Fruit fly (Drosophila melanogaster) whole organism, embryonic: Measurements from ENCODE around the gene Cad74A.

ENCODE experiments used
- Awh ChIP-seq: fragments of 200-800 bp; sonication (Bioruptor generic); IDR thresholded peaks from 2 replicates; pipeline ENCODE4, ENCODE4 v1.3.6; 2022; ENCODE audit warnings: missing biosample characterization, missing genetic modification characterization
- Bteb2 ChIP-seq: fragments of 200-800 bp; sonication (Bioruptor generic); optimal IDR thresholded peaks from 2 replicates; lab custom pipeline; 2016; ENCODE audit warnings: missing biosample characterization, missing genetic modification characterization
- CG10209 ChIP-seq: fragments of 200-800 bp; sonication (Bioruptor generic); optimal IDR thresholded peaks from 3 replicates; lab custom pipeline; 2017; ENCODE audit warnings: missing biosample characterization, mild to moderate bottlenecking, missing genetic modification characterization, missing genetic modification reagents
- CG10321 ChIP-seq: fragments of 200-800 bp; sonication (Bioruptor generic); IDR thresholded peaks from 2 replicates; pipeline ENCODE4 v1.3.6; 2022; ENCODE audit warnings: missing biosample characterization, missing genetic modification characterization
- CG13424 ChIP-seq: fragments of 200-800 bp; sonication (Bioruptor generic); optimal IDR thresholded peaks from 2 replicates; lab custom pipeline; 2019; ENCODE audit warnings: missing biosample characterization, mild to moderate bottlenecking, missing genetic modification characterization, moderate library complexity
- CG14441 ChIP-seq: fragments of 200-800 bp; sonication (Bioruptor generic); IDR thresholded peaks from 2 replicates; pipeline ENCODE4 v1.3.6; 2022; ENCODE audit warnings: missing biosample characterization, missing genetic modification characterization
- CG1529 ChIP-seq: fragments of 200-800 bp; sonication (Bioruptor generic); optimal IDR thresholded peaks from 3 replicates; lab custom pipeline; 2018; ENCODE audit warnings: missing biosample characterization, missing genetic modification characterization
- CG17829 ChIP-seq: fragments of 200-800 bp; optimal IDR thresholded peaks from 2 replicates; lab custom pipeline; 2019; ENCODE audit warnings: missing biosample characterization, mild to moderate bottlenecking, missing genetic modification characterization, moderate library complexity
- CG1792 ChIP-seq: fragments of 200-800 bp; sonication (Bioruptor generic); optimal IDR thresholded peaks from 2 replicates; lab custom pipeline; 2016; ENCODE audit warnings: missing biosample characterization, missing genetic modification characterization
- CG18476 ChIP-seq: fragments of 200-800 bp; sonication (Bioruptor generic); optimal IDR thresholded peaks from 2 replicates; lab custom pipeline; 2016; ENCODE audit warnings: missing biosample characterization, mild to moderate bottlenecking, missing genetic modification characterization
- CG2202 ChIP-seq: fragments of 200-800 bp; sonication (Bioruptor generic); optimal IDR thresholded peaks from 2 replicates; lab custom pipeline; 2018; ENCODE audit warnings: missing biosample characterization, mild to moderate bottlenecking, missing genetic modification characterization
- CG2712 ChIP-seq: fragments of 200-800 bp; optimal IDR thresholded peaks from 3 replicates; lab custom pipeline; 2019; ENCODE audit warnings: missing biosample characterization, mild to moderate bottlenecking, missing genetic modification characterization, moderate library complexity
- CG30431 ChIP-seq: fragments of 200-800 bp; sonication (Bioruptor generic); optimal IDR thresholded peaks from 2 replicates; lab custom pipeline; 2017; ENCODE audit warnings: missing biosample characterization, missing genetic modification characterization
- CG32532 ChIP-seq: fragments of 200-800 bp; sonication (Bioruptor generic); IDR thresholded peaks from 2 replicates; pipeline ENCODE4 v1.3.6; 2022; ENCODE audit warnings: missing biosample characterization, missing genetic modification characterization
- CG33213 ChIP-seq: fragments of 200-800 bp; sonication (Bioruptor generic); optimal IDR thresholded peaks from 3 replicates; lab custom pipeline; 2016; ENCODE audit warnings: missing biosample characterization, missing genetic modification characterization
- CG4707 ChIP-seq: fragments of 200-800 bp; sonication (Bioruptor generic); optimal IDR thresholded peaks from 2 replicates; lab custom pipeline; 2018; ENCODE audit warnings: missing biosample characterization, mild to moderate bottlenecking, missing genetic modification characterization, moderate library complexity
- CG6791 ChIP-seq: fragments of 200-800 bp; sonication (Bioruptor generic); IDR thresholded peaks from 3 replicates; pipeline ENCODE4 v1.3.6; 2022; ENCODE audit warnings: missing biosample characterization, missing genetic modification characterization; ENCODE audit not compliant: partially characterized antibody
- CG7963 ChIP-seq: fragments of 200-800 bp; sonication (Bioruptor generic); IDR thresholded peaks from 3 replicates; pipeline ENCODE4 v1.3.6; 2022; ENCODE audit warnings: missing biosample characterization, missing genetic modification characterization; ENCODE audit not compliant: partially characterized antibody
- CG9727 ChIP-seq: fragments of 200-800 bp; sonication (Bioruptor generic); optimal IDR thresholded peaks from 3 replicates; lab custom pipeline; 2017; ENCODE audit warnings: missing biosample characterization, mild to moderate bottlenecking, missing genetic modification characterization
- CG9876 ChIP-seq: fragments of 200-800 bp; sonication (Bioruptor generic); optimal IDR thresholded peaks from 2 replicates; lab custom pipeline; 2016; ENCODE audit warnings: missing biosample characterization, missing genetic modification characterization
- CG9932 ChIP-seq: fragments of 200-800 bp; sonication (Bioruptor generic); IDR thresholded peaks from 2 replicates; pipeline ENCODE4 v1.3.6; 2022; ENCODE audit warnings: missing biosample characterization, missing genetic modification characterization
- Dbx ChIP-seq: fragments of 200-800 bp; sonication (Bioruptor generic); IDR thresholded peaks from 3 replicates; pipeline ENCODE4 v1.3.6; 2022; ENCODE audit warnings: missing biosample characterization, missing genetic modification characterization
- E2f2 ChIP-seq: fragments of 200-800 bp; sonication (Bioruptor generic); IDR thresholded peaks from 2 replicates; pipeline ENCODE4 v1.3.6; 2022; ENCODE audit warnings: missing biosample characterization, missing genetic modification characterization
- H15 ChIP-seq: fragments of 200-800 bp; sonication (Bioruptor generic); IDR thresholded peaks from 3 replicates; pipeline ENCODE4 v1.3.6; 2022; ENCODE audit warnings: missing biosample characterization, missing genetic modification characterization
- HLH54F ChIP-seq: fragments of 200-800 bp; sonication (Bioruptor generic); optimal IDR thresholded peaks from 3 replicates; lab custom pipeline; 2016; ENCODE audit warnings: missing biosample characterization, missing genetic modification characterization
- HLHmδ ChIP-seq: fragments of 200-800 bp; sonication (Bioruptor generic); optimal IDR thresholded peaks from 2 replicates; lab custom pipeline; 2018; ENCODE audit warnings: missing biosample characterization, mild to moderate bottlenecking, missing genetic modification characterization, moderate library complexity
- HmgZ ChIP-seq: fragments of 200-800 bp; sonication (Bioruptor generic); optimal IDR thresholded peaks from 2 replicates; lab custom pipeline; 2018; ENCODE audit warnings: missing biosample characterization, mild to moderate bottlenecking, missing genetic modification characterization
- Oli ChIP-seq: fragments of 200-800 bp; sonication (Bioruptor generic); optimal IDR thresholded peaks from 2 replicates; lab custom pipeline; 2018; ENCODE audit warnings: missing biosample characterization, mild to moderate bottlenecking, missing genetic modification characterization, moderate library complexity
- Optix ChIP-seq: fragments of 200-800 bp; sonication (Bioruptor generic); IDR thresholded peaks from 3 replicates; pipeline ENCODE4 v1.3.6; 2022; ENCODE audit warnings: missing biosample characterization, missing genetic modification characterization
- ash1 ChIP-seq: fragments of 200-800 bp; sonication (Bioruptor generic); optimal IDR thresholded peaks from 2 replicates; lab custom pipeline; 2018; ENCODE audit warnings: missing biosample characterization, mild to moderate bottlenecking, missing genetic modification characterization
- cas ChIP-seq: fragments of 200-800 bp; sonication (Bioruptor generic); IDR thresholded peaks from 2 replicates; pipeline ENCODE4 v1.3.6; 2022; ENCODE audit warnings: missing biosample characterization, missing genetic modification characterization
- crol ChIP-seq: fragments of 200-800 bp; sonication (Bioruptor generic); IDR thresholded peaks from 2 replicates; pipeline ENCODE4 v1.3.6; 2022; ENCODE audit warnings: missing biosample characterization, missing genetic modification characterization
- fru ChIP-seq: fragments of >200 bp; optimal IDR thresholded peaks from 2 replicates; lab custom pipeline; 2017
- gcm ChIP-seq: fragments of 200-800 bp; sonication (Bioruptor generic); optimal IDR thresholded peaks from 2 replicates; lab custom pipeline; 2019; ENCODE audit warnings: missing biosample characterization, mild to moderate bottlenecking, missing genetic modification characterization, moderate library complexity
- gem ChIP-seq: fragments of 200-800 bp; sonication (Bioruptor generic); optimal IDR thresholded peaks from 2 replicates; lab custom pipeline; 2019; ENCODE audit warnings: missing biosample characterization, mild to moderate bottlenecking, missing genetic modification characterization, moderate library complexity
- h ChIP-seq: fragments of >200 bp; optimal IDR thresholded peaks from 2 replicates; lab custom pipeline; 2017
- jumu ChIP-seq: fragments of 200-800 bp; sonication (Bioruptor generic); optimal IDR thresholded peaks from 3 replicates; lab custom pipeline; 2016; ENCODE audit warnings: missing biosample characterization, missing genetic modification characterization
- ken ChIP-seq: fragments of 200-800 bp; sonication (Bioruptor generic); IDR thresholded peaks from 3 replicates; pipeline ENCODE4 v1.3.6; 2022; ENCODE audit warnings: missing biosample characterization, missing genetic modification characterization
- knrl ChIP-seq: fragments of 200-800 bp; sonication (Bioruptor generic); IDR thresholded peaks from 3 replicates; pipeline ENCODE4 v1.3.6; 2022; ENCODE audit warnings: missing biosample characterization, missing genetic modification characterization; ENCODE audit not compliant: partially characterized antibody
- lbe ChIP-seq: fragments of 200-800 bp; sonication (Bioruptor generic); optimal IDR thresholded peaks from 2 replicates; lab custom pipeline; 2016; ENCODE audit warnings: missing biosample characterization, mild to moderate bottlenecking, missing genetic modification characterization
- mirr ChIP-seq: fragments of 200-800 bp; sonication (Bioruptor generic); optimal IDR thresholded peaks from 3 replicates; lab custom pipeline; 2018; ENCODE audit warnings: missing biosample characterization, mild to moderate bottlenecking, missing genetic modification characterization
- nerfin-2 ChIP-seq: fragments of 200-800 bp; sonication (Bioruptor generic); IDR thresholded peaks from 2 replicates; pipeline ENCODE4 v1.3.6; 2022; ENCODE audit warnings: missing biosample characterization, missing genetic modification characterization; ENCODE audit not compliant: partially characterized antibody
- nmo ChIP-seq: fragments of 200-800 bp; sonication (Bioruptor generic); optimal IDR thresholded peaks from 2 replicates; lab custom pipeline; 2018; ENCODE audit warnings: missing biosample characterization, mild to moderate bottlenecking, missing genetic modification characterization, moderate library complexity
- pfk ChIP-seq: fragments of 200-800 bp; sonication (Bioruptor generic); optimal IDR thresholded peaks from 2 replicates; lab custom pipeline; 2018; ENCODE audit warnings: missing biosample characterization, mild to moderate bottlenecking, missing genetic modification characterization, moderate library complexity
- pros ChIP-seq: fragments of 200-800 bp; sonication (Bioruptor generic); optimal IDR thresholded peaks from 3 replicates; lab custom pipeline; 2019; ENCODE audit warnings: missing biosample characterization, mild to moderate bottlenecking, missing genetic modification characterization, moderate library complexity
- scrt ChIP-seq: fragments of 200-800 bp; sonication (Bioruptor generic); optimal IDR thresholded peaks from 2 replicates; lab custom pipeline; 2018; ENCODE audit warnings: missing biosample characterization, mild to moderate bottlenecking, missing genetic modification characterization, moderate library complexity
- sim ChIP-seq: fragments of 200-800 bp; sonication (Bioruptor generic); IDR thresholded peaks from 2 replicates; pipeline ENCODE4 v1.3.6; 2022; ENCODE audit warnings: missing biosample characterization, missing genetic modification characterization
- sug ChIP-seq: fragments of 200-800 bp; optimal IDR thresholded peaks from 2 replicates; lab custom pipeline; 2019; ENCODE audit warnings: missing biosample characterization, mild to moderate bottlenecking, missing genetic modification characterization, moderate library complexity
- tgo ChIP-seq: fragments of 200-800 bp; sonication (Bioruptor generic); IDR thresholded peaks from 3 replicates; pipeline ENCODE4 v1.3.6; 2022; ENCODE audit warnings: missing biosample characterization, missing genetic modification characterization
- toy ChIP-seq: fragments of 200-800 bp; sonication (Bioruptor generic); IDR thresholded peaks from 2 replicates; pipeline ENCODE4 v1.3.6; 2022; ENCODE audit warnings: missing biosample characterization, missing genetic modification characterization
- vnd ChIP-seq: fragments of 200-800 bp; sonication (Bioruptor generic); IDR thresholded peaks from 3 replicates; pipeline ENCODE4 v1.3.6; 2022; ENCODE audit warnings: missing biosample characterization, missing genetic modification characterization; ENCODE audit not compliant: partially characterized antibody
- zen ChIP-seq: fragments of 200-800 bp; sonication (Bioruptor generic); optimal IDR thresholded peaks from 3 replicates; lab custom pipeline; 2018; ENCODE audit warnings: missing biosample characterization, mild to moderate bottlenecking, missing genetic modification characterization, moderate library complexity

The Cad74A gene

DNA sequence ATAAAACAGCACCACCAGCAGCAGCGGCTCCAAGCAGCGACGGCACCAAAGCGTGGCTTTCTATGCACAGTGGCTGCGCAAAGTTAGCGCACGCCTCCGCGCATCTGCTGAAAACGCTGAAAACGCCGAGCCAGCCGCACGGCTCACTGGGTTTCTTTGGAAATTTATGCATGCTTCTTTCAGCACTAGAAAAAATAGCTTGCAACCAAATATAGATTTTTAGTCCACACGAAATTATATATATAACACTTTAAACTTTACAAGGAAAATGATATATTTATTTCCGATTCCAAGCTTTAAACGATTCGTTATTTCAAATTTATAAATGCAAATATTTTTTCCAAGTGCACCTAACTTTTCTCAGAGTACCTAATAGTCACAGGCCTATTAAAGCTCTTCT is 25.3 kb upstream of the Cad74A start (continued):
- TF ChIP-seq Awh (GFP tag; lab: Robert Waterston, UW) (no peak), knrl (GFP tag; lab: Robert Waterston, UW) (no peak), nerfin-2 (GFP tag; lab: Robert Waterston, UW) (no peak), nmo (GFP tag; lab: Kevin White, UChicago) (peak; percentile 56), CG7963 (GFP tag; lab: Robert Waterston, UW) (no peak), zen (tag; lab: Kevin White, UChicago) (no peak), scrt (no peak), CG33213 (no peak), CG9932 (GFP tag; lab: Robert Waterston, UW) (peak; percentile 40), HLH54F (GFP tag; lab: Kevin White, UChicago) (no peak), CG1792 (GFP tag; lab: Kevin White, UChicago) (no peak), h (no peak), cas (GFP tag; lab: Robert Waterston, UW) (no peak), CG30431 (no peak), Optix (GFP tag; lab: Robert Waterston, UW) (no peak; the same call in 2 of the 3 replicates), HLHmδ (GFP tag; lab: Kevin White, UChicago) (no peak), Bteb2 (GFP tag; lab: Kevin White, UChicago) (no peak), CG17829 (tag; lab: Kevin White, UChicago) (peak; percentile 4), CG9876 (GFP tag; lab: Kevin White, UChicago) (no peak), ken (GFP tag; lab: Robert Waterston, UW) (no peak), E2f2 (GFP tag; lab: Robert Waterston, UW) (no peak), CG13424 (tag; lab: Kevin White, UChicago) (peak; percentile 45), H15 (no peak), CG6791 (GFP tag; lab: Robert Waterston, UW) (no peak), CG2712 (peak; percentile 23), ash1 (no peak), jumu (GFP tag; lab: Kevin White, UChicago) (no peak), CG10209 (no peak), CG2202 (peak; percentile 27), crol (GFP tag; lab: Robert Waterston, UW) (no peak), Oli (peak; percentile 54), gem (tag; lab: Kevin White, UChicago) (peak; percentile 72), Dbx (GFP tag; lab: Robert Waterston, UW) (no peak), pfk (GFP tag; lab: Kevin White, UChicago) (no peak), CG10321 (GFP tag; lab: Robert Waterston, UW) (no peak), fru (lab: Kevin White, UChicago) (no peak), gcm (GFP tag; lab: Kevin White, UChicago) (peak; percentile 48), CG18476 (peak; percentile 46), sug (no peak), CG14441 (GFP tag; lab: Robert Waterston, UW) (no peak), CG4707 (GFP tag; lab: Kevin White, UChicago) (peak; percentile 7), CG32532 (GFP tag; lab: Robert Waterston, UW) (0 out of 2 replicates have a peak, but pooled peaks have one; percentile 32), tgo (GFP tag; lab: Robert Waterston, UW) (no peak), lbe (no peak), toy (GFP tag; lab: Robert Waterston, UW) (no peak), mirr (no peak), pros (no peak), HmgZ (tag; lab: Kevin White, UChicago) (no peak), CG1529 (GFP tag; lab: Kevin White, UChicago) (peak; percentile 1), vnd (GFP tag; lab: Robert Waterston, UW) (no peak), CG9727 (GFP tag; lab: Kevin White, UChicago) (peak; percentile 35), sim (GFP tag; lab: Robert Waterston, UW) (no peak)
